Fruit fly (Drosophila melanogaster): ENCODE data around the gene Schip1.

DNA sequence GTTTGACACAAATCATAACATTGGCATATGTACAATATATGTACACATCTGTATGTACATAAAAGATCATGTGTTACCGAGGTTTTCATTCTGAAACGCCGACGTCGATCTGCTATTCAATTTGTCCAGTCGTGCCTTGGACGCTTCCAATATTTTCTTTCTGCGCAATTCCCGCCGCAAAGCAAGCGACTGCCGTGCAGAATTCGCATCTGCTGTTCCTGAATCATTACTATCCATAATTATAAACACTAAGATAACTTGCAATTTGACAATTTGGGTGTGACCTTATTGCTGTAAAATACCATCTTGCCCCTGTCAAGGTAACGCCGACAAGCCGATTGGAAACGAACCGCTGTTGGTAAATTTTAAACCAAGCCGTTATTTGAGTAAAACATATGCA lies 19.1 kb downstream of the Schip1 start:
- TF ChIP-seq lola (GFP tag; optimal IDR thresholded peaks at IDR 0.05) (no peak), psq (GFP tag; optimal IDR thresholded peaks at IDR 0.05) (no peak), dmrt93B (GFP tag; optimal IDR thresholded peaks at IDR 0.05) (no peak)
